Worm (Caenorhabditis elegans) whole organism, L3 larva: ENCODE results near the gene F36G9.3.

Experiments
- R02D3.7 ChIP-seq: fragments of 150-350 bp; optimal IDR thresholded peaks from 2 replicates; lab custom pipeline; 2014; ENCODE audit warnings: missing biosample characterization, missing genetic modification characterization
- ZK546.5 ChIP-seq: sonication (generic microtip); optimal IDR thresholded peaks from 2 replicates; lab custom pipeline; 2017; ENCODE audit warnings: missing biosample characterization, missing genetic modification characterization
- aly-2 ChIP-seq: fragments of 150-350 bp; optimal IDR thresholded peaks from 2 replicates; lab custom pipeline; 2014; ENCODE audit warnings: missing biosample characterization, missing genetic modification characterization
- ama-1 ChIP-seq: fragments of 150-350 bp; optimal IDR thresholded peaks from 2 replicates; lab custom pipeline; 2018
- ceh-16 ChIP-seq: sonication (generic microtip); optimal IDR thresholded peaks from 2 replicates; lab custom pipeline; 2017; ENCODE audit warnings: missing biosample characterization, missing genetic modification characterization
- ceh-28 ChIP-seq: fragments of 150-350 bp; optimal IDR thresholded peaks from 2 replicates; lab custom pipeline; 2014; ENCODE audit warnings: missing biosample characterization, missing genetic modification reagents, missing genetic modification characterization
- ceh-82 ChIP-seq: fragments of 150-350 bp; optimal IDR thresholded peaks from 2 replicates; lab custom pipeline; 2014; ENCODE audit warnings: missing biosample characterization, missing genetic modification characterization
- daf-12 ChIP-seq: fragments of 150-350 bp; optimal IDR thresholded peaks from 2 replicates; lab custom pipeline; 2014; ENCODE audit warnings: missing biosample characterization, missing genetic modification reagents, missing genetic modification characterization
- egl-27 ChIP-seq: sonication (generic microtip); optimal IDR thresholded peaks from 4 replicates; lab custom pipeline; 2017; ENCODE audit warnings: missing biosample characterization, missing genetic modification reagents, missing genetic modification characterization
- egl-5 ChIP-seq: fragments of 150-350 bp; optimal IDR thresholded peaks from 2 replicates; lab custom pipeline; 2017; ENCODE audit warnings: missing biosample characterization, missing genetic modification reagents, missing genetic modification characterization, inconsistent platforms
- elt-1 ChIP-seq: fragments of 150-350 bp; optimal IDR thresholded peaks from 2 replicates; lab custom pipeline; 2014; ENCODE audit warnings: missing biosample characterization, missing genetic modification characterization
- elt-2 ChIP-seq: sonication (generic microtip); optimal IDR thresholded peaks from 2 replicates; lab custom pipeline; 2016; ENCODE audit warnings: missing genetic modification reagents, mild to moderate bottlenecking, missing genetic modification characterization, missing compliant biosample characterization
- elt-3 ChIP-seq, 3 experiments: fragments of 150-350 bp in 1 of 3; sonication (generic microtip) in 2 of 3; optimal IDR thresholded peaks; 2 replicates in 2 of 3; 4 replicates in 1 of 3; lab custom pipeline; 2014 to 2017; ENCODE audit warnings: missing biosample characterization in 3 of 3, missing genetic modification characterization in 3 of 3
- eor-1 ChIP-seq, 2 experiments: fragments of 150-350 bp; optimal IDR thresholded peaks; 2 replicates each; lab custom pipeline; 2014 to 2018; ENCODE audit warnings: missing biosample characterization in 2 of 2, missing genetic modification characterization in 2 of 2
- fkh-10 ChIP-seq: sonication (generic microtip); optimal IDR thresholded peaks from 2 replicates; lab custom pipeline; 2017; ENCODE audit warnings: missing biosample characterization, missing genetic modification reagents, missing genetic modification characterization
- fkh-2 ChIP-seq: fragments of 150-350 bp; optimal IDR thresholded peaks from 2 replicates; lab custom pipeline; 2014; ENCODE audit warnings: missing biosample characterization, missing genetic modification reagents, missing genetic modification characterization
- fos-1 ChIP-seq: fragments of 150-350 bp; optimal IDR thresholded peaks from 2 replicates; lab custom pipeline; 2014; ENCODE audit warnings: missing biosample characterization, missing genetic modification characterization
- jun-1 ChIP-seq: fragments of 150-350 bp; optimal IDR thresholded peaks from 2 replicates; lab custom pipeline; 2014; ENCODE audit warnings: missing biosample characterization, missing genetic modification reagents, missing genetic modification characterization
- lin-15B ChIP-seq: fragments of 150-350 bp; optimal IDR thresholded peaks from 2 replicates; lab custom pipeline; 2014; ENCODE audit warnings: missing biosample characterization, missing genetic modification characterization
- lin-39 ChIP-seq: fragments of 150-350 bp; optimal IDR thresholded peaks from 2 replicates; lab custom pipeline; 2018; ENCODE audit warnings: missing biosample characterization, missing genetic modification reagents, missing genetic modification characterization
- mml-1 ChIP-seq: fragments of 150-350 bp; sonication (generic microtip); optimal IDR thresholded peaks from 3 replicates; lab custom pipeline; 2014; ENCODE audit warnings: missing biosample characterization, missing genetic modification characterization
- nhr-11 ChIP-seq: fragments of 150-350 bp; optimal IDR thresholded peaks from 2 replicates; lab custom pipeline; 2014; ENCODE audit warnings: missing biosample characterization, missing genetic modification characterization
- nhr-23 ChIP-seq: fragments of 150-350 bp; optimal IDR thresholded peaks from 2 replicates; lab custom pipeline; 2014; ENCODE audit warnings: missing biosample characterization, missing genetic modification reagents, missing genetic modification characterization
- nhr-237 ChIP-seq: fragments of 150-350 bp; optimal IDR thresholded peaks from 2 replicates; lab custom pipeline; 2014; ENCODE audit warnings: missing biosample characterization, missing genetic modification characterization
- nhr-25 ChIP-seq: sonication (generic microtip); optimal IDR thresholded peaks from 2 replicates; lab custom pipeline; 2017; ENCODE audit warnings: missing biosample characterization, missing genetic modification characterization
- nhr-43 ChIP-seq: sonication (generic microtip); optimal IDR thresholded peaks from 2 replicates; lab custom pipeline; 2016; ENCODE audit warnings: mild to moderate bottlenecking, missing genetic modification characterization, missing compliant biosample characterization; ENCODE audit not compliant: poor library complexity, severe bottlenecking
- nhr-67 ChIP-seq: fragments of 150-350 bp; optimal IDR thresholded peaks from 2 replicates; lab custom pipeline; 2014; ENCODE audit warnings: missing biosample characterization, missing genetic modification characterization
- nhr-77 ChIP-seq: fragments of 150-350 bp; optimal IDR thresholded peaks from 2 replicates; lab custom pipeline; 2014; ENCODE audit warnings: missing biosample characterization, missing genetic modification characterization
- pha-4 ChIP-seq: fragments of 150-350 bp; optimal IDR thresholded peaks from 2 replicates; lab custom pipeline; 2014; ENCODE audit warnings: missing biosample characterization, missing genetic modification reagents, missing genetic modification characterization
- pqm-1 ChIP-seq: fragments of 150-350 bp; optimal IDR thresholded peaks from 2 replicates; lab custom pipeline; 2017; ENCODE audit warnings: missing biosample characterization, missing genetic modification characterization, inconsistent platforms
- sea-2 ChIP-seq: fragments of 150-350 bp; sonication (generic microtip); optimal IDR thresholded peaks from 4 replicates; lab custom pipeline; 2014; ENCODE audit warnings: missing biosample characterization, missing genetic modification reagents, missing genetic modification characterization
- snpc-4 ChIP-seq: fragments of 150-350 bp; optimal IDR thresholded peaks from 2 replicates; lab custom pipeline; 2014; ENCODE audit warnings: missing biosample characterization, missing genetic modification characterization
- tbx-2 ChIP-seq: sonication (generic microtip); optimal IDR thresholded peaks from 2 replicates; lab custom pipeline; 2016; ENCODE audit warnings: mild to moderate bottlenecking, missing genetic modification characterization, missing compliant biosample characterization
- unc-39 ChIP-seq: sonication (generic microtip); optimal IDR thresholded peaks from 4 replicates; lab custom pipeline; 2017; ENCODE audit warnings: missing biosample characterization, missing genetic modification characterization
- unc-62 ChIP-seq: fragments of 150-350 bp; sonication (generic microtip); optimal IDR thresholded peaks from 4 replicates; lab custom pipeline; 2014; ENCODE audit warnings: missing biosample characterization, missing genetic modification reagents, missing genetic modification characterization
- zag-1 ChIP-seq: fragments of 150-350 bp; optimal IDR thresholded peaks from 2 replicates; lab custom pipeline; 2014; ENCODE audit warnings: missing biosample characterization, missing genetic modification characterization
- ztf-11 ChIP-seq: fragments of 150-350 bp; optimal IDR thresholded peaks from 2 replicates; lab custom pipeline; 2014; ENCODE audit warnings: missing biosample characterization, missing genetic modification characterization
- ztf-4 ChIP-seq: fragments of 150-350 bp; optimal IDR thresholded peaks from 2 replicates; lab custom pipeline; 2014; ENCODE audit warnings: missing biosample characterization, missing genetic modification characterization

The F36G9.3 gene

ce11 chrV:15957098-15957497, at the start of gene F36G9.3:
Gene F36G9.3, plus strand, starts transcription at chrV:15957398.
- no peak for TF ChIP-seq nhr-43
- no peak for TF ChIP-seq nhr-11 (tag; lab: Kevin White, UChicago)
- no peak for TF ChIP-seq egl-5 (tag; lab: Kevin White, UChicago)
- no peak for TF ChIP-seq ztf-4
- TF ChIP-seq daf-12 (tag; lab: Kevin White, UChicago) = no peak
- no peak for TF ChIP-seq egl-27 (tag; lab: Kevin White, UChicago)
- TF ChIP-seq nhr-67 = no peak
- no peak for TF ChIP-seq mml-1 (tag; lab: Kevin White, UChicago)
- no peak for TF ChIP-seq nhr-23
- no peak for TF ChIP-seq pqm-1 (tag; lab: Kevin White, UChicago)
- TF ChIP-seq snpc-4 (tag; lab: Kevin White, UChicago) = no peak
- no peak for TF ChIP-seq R02D3.7 (tag; lab: Kevin White, UChicago)

- TF ChIP-seq unc-39 (tag; lab: Kevin White, UChicago) = no peak
- no peak for TF ChIP-seq eor-1 (tag; optimal IDR thresholded peaks at IDR 0.05; lab: Kevin White, UChicago)
- TF ChIP-seq nhr-11 (tag; lab: Kevin White, UChicago) = no peak
- no peak for TF ChIP-seq ceh-16
- no peak for TF ChIP-seq ztf-11 (tag; lab: Kevin White, UChicago)
- TF ChIP-seq fos-1 = no peak
- no peak for TF ChIP-seq tbx-2 (tag; lab: Kevin White, UChicago)
- no peak for TF ChIP-seq daf-12 (tag; lab: Kevin White, UChicago)
- no peak for TF ChIP-seq nhr-23
- no peak for TF ChIP-seq nhr-25 (tag; lab: Kevin White, UChicago)
- no peak for TF ChIP-seq elt-3 (tag; optimal IDR thresholded peaks at IDR 0.05; lab: Kevin White, UChicago)
- no peak for TF ChIP-seq ama-1
- no peak for TF ChIP-seq elt-2
- no peak for TF ChIP-seq lin-15B (tag; lab: Kevin White, UChicago)
- TF ChIP-seq, all 47 proteins: peak for 0
These were observed 45.4 kb upstream of the F36G9.3 start, which contains the start of gene F35E8.6 for ce11 chrV:15911848-15912247. Gene F35E8.6, plus strand, starts transcription at chrV:15912148.

- TF ChIP-seq fkh-10 (GFP tag; lab: Kevin White, UChicago) = no peak
- TF ChIP-seq, all 47 proteins: peak for 0
These were observed 44.5 kb upstream of the F36G9.3 start for ce11 chrV:15912677-15913076.

ce11 chrV:15913714-15914113, 43.5 kb upstream of the F36G9.3 start, which contains the start of gene F35E8.7:
Gene F35E8.7, plus strand, starts transcription at chrV:15914014.
- no peak for TF ChIP-seq elt-1 (tag; lab: Kevin White, UChicago)
- no peak for TF ChIP-seq nhr-77 (tag; lab: Kevin White, UChicago)
- TF ChIP-seq sea-2 (GFP tag; lab: Kevin White, UChicago) = no peak
- no peak for TF ChIP-seq ceh-28 (tag; lab: Kevin White, UChicago)
- TF ChIP-seq nhr-25 (tag; lab: Kevin White, UChicago) = no peak
- no peak for TF ChIP-seq nhr-67
- TF ChIP-seq nhr-43 = no peak
- no peak for TF ChIP-seq eor-1 (tag; optimal IDR thresholded peaks at IDR 0.05; lab: Kevin White, UChicago)
- TF ChIP-seq aly-2 (tag; lab: Kevin White, UChicago) = no peak
- TF ChIP-seq unc-62 (GFP tag; lab: Kevin White, UChicago) = no peak
- no peak for TF ChIP-seq lin-39 (tag; lab: Kevin White, UChicago)
- no peak for TF ChIP-seq pha-4 (tag; lab: Kevin White, UChicago)
- no peak for TF ChIP-seq elt-2
- no peak for TF ChIP-seq ama-1
- no peak for TF ChIP-seq ZK546.5
- no peak for TF ChIP-seq ceh-16

ce11 chrV:15914774-15915173, 42.4 kb upstream of the F36G9.3 start:
- no peak for TF ChIP-seq jun-1 (tag; lab: Kevin White, UChicago)
- no peak for TF ChIP-seq unc-39 (tag; lab: Kevin White, UChicago)
- TF ChIP-seq ztf-11 (tag; lab: Kevin White, UChicago) = no peak
- TF ChIP-seq mml-1 (tag; lab: Kevin White, UChicago) = no peak
- no peak for TF ChIP-seq fkh-2 (tag; lab: Kevin White, UChicago)
- no peak for TF ChIP-seq nhr-43
- no peak for TF ChIP-seq ceh-28 (tag; lab: Kevin White, UChicago)
- TF ChIP-seq ceh-82 = no peak
- TF ChIP-seq egl-27 (tag; lab: Kevin White, UChicago) = no peak
- no peak for TF ChIP-seq ama-1
- TF ChIP-seq eor-1 (tag; optimal IDR thresholded peaks at IDR 0.05; lab: Kevin White, UChicago) = no peak
- TF ChIP-seq nhr-237 (tag; lab: Kevin White, UChicago) = no peak
- TF ChIP-seq nhr-67 = no peak
- TF ChIP-seq pqm-1 (tag; lab: Kevin White, UChicago) = no peak
- TF ChIP-seq ZK546.5 = no peak
- TF ChIP-seq zag-1 (tag; lab: Kevin White, UChicago) = no peak
- no peak for TF ChIP-seq snpc-4 (tag; lab: Kevin White, UChicago)
